Fruit fly (Drosophila melanogaster) S2 (cell line): ENCODE data around the gene PGAP2.

Experiments
- CG8478 ChIP-seq: fragments of >200 bp; optimal IDR thresholded peaks from 2 replicates; lab custom pipeline; 2018
- CTCF ChIP-seq, 2 experiments: fragments of >200 bp; optimal IDR thresholded peaks; 2 replicates each; lab custom pipeline; 2018

dm6 chr2L:857897-858517, 38.7 kb upstream of the PGAP2 start:
- no peak for TF ChIP-seq CTCF (optimal IDR thresholded peaks at IDR 0.05; lab: Kevin White, UChicago)
- no peak for TF ChIP-seq CG8478 (lab: Kevin White, UChicago)
